Fruit fly (Drosophila melanogaster): ENCODE measurements around the gene Cp38.

dm6 chrX:8510731-8511130 lies 29.1 kb downstream of the Cp38 start:
- no peak for TF ChIP-seq BtbVII (GFP tag; optimal IDR thresholded peaks at IDR 0.05)
- TF ChIP-seq CG11560 (tag; IDR thresholded peaks at IDR 0.05) = no peak
